Fruit fly (Drosophila melanogaster): ENCODE results near the gene Obp18a.

- peak; percentile 98 for TF ChIP-seq Ets65A (GFP tag)
- TF ChIP-seq NfI (GFP tag; optimal IDR thresholded peaks at IDR 0.05) = peak; percentile 71
- no peak for TF ChIP-seq zfh2 (GFP tag; optimal IDR thresholded peaks at IDR 0.05)
- TF ChIP-seq knrl (GFP tag; IDR thresholded peaks at IDR 0.05; ENCODE audit: partially characterized antibody) = no peak
- TF ChIP-seq CG17568 (GFP tag; optimal IDR thresholded peaks at IDR 0.05) = peak; percentile 75
These were observed 19.3 kb upstream of the Obp18a start for dm6 chrX:19154998-19155397.
